Worm (Caenorhabditis elegans) whole organism, L4 larva: ENCODE measurements around the gene bli-1.

Experiments
- ama-1 ChIP-seq: fragments of 150-350 bp; optimal IDR thresholded peaks from 2 replicates; lab custom pipeline; 2014; ENCODE audit warnings: inconsistent platforms, mixed read lengths
- ceh-32 ChIP-seq: sonication (generic microtip); optimal IDR thresholded peaks from 2 replicates; lab custom pipeline; 2016; ENCODE audit warnings: mild to moderate bottlenecking, missing genetic modification characterization, missing compliant biosample characterization; ENCODE audit not compliant: poor library complexity
- fos-1 ChIP-seq: fragments of 150-350 bp; optimal IDR thresholded peaks from 2 replicates; lab custom pipeline; 2014; ENCODE audit warnings: missing biosample characterization, missing genetic modification characterization
- lin-38 ChIP-seq: fragments of 200-800 bp; sonication (Bioruptor generic); IDR thresholded peaks from 2 replicates; pipeline ENCODE4 v1.3.6; 2022; ENCODE audit warnings: missing genetic modification reagents, missing genetic modification characterization, missing compliant biosample characterization
- lin-39 ChIP-seq: fragments of 150-350 bp; optimal IDR thresholded peaks from 2 replicates; lab custom pipeline; 2014; ENCODE audit warnings: missing biosample characterization, missing genetic modification reagents, missing genetic modification characterization
- snpc-1.2 ChIP-seq: fragments of 200-800 bp; sonication (Bioruptor generic); IDR thresholded peaks from 2 replicates; pipeline ENCODE4 v1.3.6; 2022; ENCODE audit warnings: missing genetic modification reagents, missing genetic modification characterization, missing compliant biosample characterization

ce11 chrII:10706901-10707300 is 1.9 kb upstream of the bli-1 start, which contains the start of gene col-80:
- TF ChIP-seq fos-1 (tag; lab: Kevin White, UChicago) (no peak), lin-39 (no peak), snpc-1.2 (no peak), ceh-32 (tag; lab: Kevin White, UChicago) (no peak), ama-1 (lab: Kevin White, UChicago) (no peak), lin-38 (GFP tag; lab: Robert Waterston, UW) (no peak)
